Worm (Caenorhabditis elegans): ENCODE results near the gene F19B10.5.

F19B10.5 gene

DNA sequence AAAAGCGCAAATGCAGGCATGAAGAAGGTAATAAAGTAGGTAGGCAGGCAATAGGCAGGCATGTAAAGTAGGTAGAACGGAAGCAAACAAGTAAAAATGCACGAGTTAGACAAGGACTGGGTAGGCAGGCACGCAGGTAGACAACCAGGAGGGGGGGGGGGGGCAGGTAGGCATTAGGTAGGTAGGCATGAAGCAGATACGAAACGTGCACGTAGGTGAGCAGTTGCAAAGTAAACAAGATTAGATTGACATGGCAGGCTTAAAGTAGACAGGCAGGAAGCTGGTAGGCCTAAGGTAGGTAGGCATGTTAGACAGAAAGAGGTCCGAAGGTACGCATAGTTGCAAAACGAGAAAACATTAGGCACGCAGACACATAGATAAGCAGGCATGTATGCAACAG is 23.5 kb downstream of the F19B10.5 start:
- TF ChIP-seq ccch-3 (GFP tag; optimal IDR thresholded peaks at IDR 0.05) (no peak), egrh-3 (GFP tag; IDR thresholded peaks at IDR 0.05) (no peak), nhr-120 (GFP tag; IDR thresholded peaks at IDR 0.05) (no peak)

DNA sequence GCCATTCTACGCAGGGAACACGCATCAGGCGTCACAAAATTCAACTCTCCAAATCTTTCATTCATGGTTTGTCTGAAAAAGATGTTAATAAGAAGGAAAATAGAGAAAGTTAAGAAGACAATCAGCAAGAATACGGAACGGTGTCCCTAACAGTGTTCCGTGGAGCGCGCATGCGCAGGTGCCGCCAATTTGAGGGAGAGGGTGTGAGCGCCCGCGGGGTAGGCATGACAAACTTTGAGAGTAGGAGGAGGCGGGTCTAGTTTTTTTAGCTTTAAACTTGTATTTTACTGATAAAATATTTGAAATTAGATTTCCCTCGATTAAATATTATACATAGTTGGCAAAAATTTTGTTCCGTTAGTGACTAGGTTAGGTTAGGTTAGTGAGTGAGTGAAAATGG is 24.9 kb downstream of the F19B10.5 start:
- TF ChIP-seq xnd-1 (tag; optimal IDR thresholded peaks at IDR 0.05) (peak; percentile 34), efl-1 (GFP tag; optimal IDR thresholded peaks at IDR 0.05) (peak; percentile 75), F37B4.10 (GFP tag; IDR thresholded peaks at IDR 0.05) (no peak), hmg-1.2 (GFP tag; IDR thresholded peaks at IDR 0.05) (peak; percentile 10; the same call in 1 of the 2 replicates), dox-1 (GFP tag; IDR thresholded peaks at IDR 0.05) (no peak), dpl-1 (GFP tag; optimal IDR thresholded peaks at IDR 0.05) (peak; percentile 34), zfh-2 (GFP tag; conservative IDR thresholded peaks at IDR 0.05) (no peak), ztf-18 (tag; optimal IDR thresholded peaks at IDR 0.05) (no peak), F22D6.2 (tag; optimal IDR thresholded peaks at IDR 0.05) (no peak), madf-8 (GFP tag; conservative IDR thresholded peaks at IDR 0.05) (peak; percentile 70), attf-6 (GFP tag; IDR thresholded peaks at IDR 0.05) (no peak), F52B5.7 (tag; optimal IDR thresholded peaks at IDR 0.05) (no peak), dpff-1 (tag; optimal IDR thresholded peaks at IDR 0.05) (no peak), madf-6 (GFP tag; IDR thresholded peaks at IDR 0.05) (peak; percentile 86), mcd-1 (GFP tag; IDR thresholded peaks at IDR 0.05) (no peak)

DNA sequence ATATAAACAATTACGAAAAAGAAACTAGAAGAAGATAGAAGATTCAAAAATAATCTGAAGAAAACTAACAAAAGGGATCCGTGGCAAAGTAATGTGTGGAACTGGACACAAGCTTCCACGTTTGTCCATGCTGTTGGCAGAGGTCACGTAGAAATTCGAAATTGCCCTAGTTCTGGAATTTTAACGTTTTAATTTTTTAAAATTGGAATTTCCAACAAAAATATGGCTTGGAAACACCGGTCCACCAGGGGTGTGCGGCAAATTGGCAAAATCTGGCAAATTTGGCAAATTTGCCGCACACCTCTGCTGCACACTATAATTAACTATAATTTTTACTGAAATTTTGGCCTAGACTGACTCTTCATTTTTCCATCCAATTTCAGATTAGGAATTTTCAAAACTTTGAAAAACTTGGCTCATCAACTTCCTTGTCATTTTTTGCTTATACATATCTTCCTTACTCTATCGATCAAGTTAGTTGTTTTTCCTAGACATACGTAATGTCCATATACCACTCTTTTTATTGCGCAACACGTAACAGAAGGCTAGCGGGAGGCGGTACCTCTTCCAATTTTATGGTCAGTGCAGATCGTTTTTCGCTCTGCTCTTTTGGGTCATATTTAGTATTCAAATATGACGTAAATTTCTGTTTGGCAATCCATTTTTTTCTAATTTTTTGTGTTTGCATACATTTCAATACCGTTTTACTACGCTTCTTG is 26.0 kb downstream of the F19B10.5 start, which contains the start of gene F19B10.10:
F19B10.10 (minus strand) TSS at position 51 of the 719 bp plus-strand sequence.
- TF ChIP-seq let-607 (tag; optimal IDR thresholded peaks at IDR 0.05), result no peak
- TF ChIP-seq mxl-1 (tag; optimal IDR thresholded peaks at IDR 0.05), result no peak
- TF ChIP-seq Y53G8AR.9 (GFP tag; conservative IDR thresholded peaks at IDR 0.05), result no peak
- TF ChIP-seq let-526 (GFP tag; IDR thresholded peaks at IDR 0.05), result no peak
- no peak for TF ChIP-seq mcd-1 (GFP tag; IDR thresholded peaks at IDR 0.05)
- TF ChIP-seq madf-6 (GFP tag; IDR thresholded peaks at IDR 0.05), result no peak
- TF ChIP-seq ZK185.1 (tag; optimal IDR thresholded peaks at IDR 0.05; ENCODE audit: poor library complexity, severe bottlenecking), result no peak
- no peak for TF ChIP-seq madf-8 (GFP tag; conservative IDR thresholded peaks at IDR 0.05)
- no peak for TF ChIP-seq ceh-40 (GFP tag; IDR thresholded peaks at IDR 0.05)
- no peak for TF ChIP-seq F23B12.7 (tag; optimal IDR thresholded peaks at IDR 0.05; ENCODE audit: insufficient read depth)
- TF ChIP-seq hrde-1 (tag; optimal IDR thresholded peaks at IDR 0.05; ENCODE audit: borderline replicate concordance), result no peak
- TF ChIP-seq tbp1 (GFP tag; optimal IDR thresholded peaks at IDR 0.05), result no peak
- no peak for TF ChIP-seq Y56A3A.18 (GFP tag; IDR thresholded peaks at IDR 0.05)
- no peak for TF ChIP-seq F52B5.7 (tag; optimal IDR thresholded peaks at IDR 0.05)

DNA sequence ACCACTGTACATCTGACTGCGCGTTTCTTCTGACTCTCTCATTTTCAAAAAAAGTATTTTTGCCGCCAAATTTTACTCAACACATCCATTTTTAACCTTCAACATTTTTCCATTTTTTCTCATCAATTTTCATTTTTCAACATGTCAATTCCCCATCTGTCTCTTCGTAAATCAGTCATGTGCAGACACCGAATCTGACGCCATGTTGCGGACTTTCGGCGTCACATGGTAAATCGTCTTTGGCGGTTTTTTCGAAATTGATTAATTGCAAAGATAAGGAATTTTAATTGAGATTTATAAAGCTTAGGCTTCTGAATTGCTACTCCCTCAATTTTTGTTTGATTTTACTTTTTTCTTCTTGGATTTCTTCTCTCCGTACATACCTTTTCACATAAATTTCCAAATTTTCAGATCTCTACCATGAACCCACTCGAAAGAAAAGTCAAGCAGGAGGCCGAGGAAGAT is 27.3 kb downstream of the F19B10.5 start, which contains the start of gene F19B10.1:
F19B10.1 (plus strand) TSS at position 415 of the 465 bp plus-strand sequence.
- TF ChIP-seq F49E8.2 (tag; optimal IDR thresholded peaks at IDR 0.05; ENCODE audit: insufficient read depth) (no peak), lin-54 (GFP tag; optimal IDR thresholded peaks at IDR 0.05) (peak; percentile 80), tbp1 (GFP tag; optimal IDR thresholded peaks at IDR 0.05) (peak; percentile 37), attf-5 (GFP tag; optimal IDR thresholded peaks at IDR 0.05) (peak; percentile 66), F23B12.7 (tag; optimal IDR thresholded peaks at IDR 0.05; ENCODE audit: insufficient read depth) (peak; percentile 18), ztf-26 (tag; optimal IDR thresholded peaks at IDR 0.05) (no peak), snpc-4 (GFP tag; optimal IDR thresholded peaks at IDR 0.05) (no peak), snpc-4 (tag; optimal IDR thresholded peaks at IDR 0.05) (peak in 1 of 4 experiments; percentile 62), mcd-1 (GFP tag; IDR thresholded peaks at IDR 0.05) (peak; percentile 66; the same call in 1 of the 2 replicates), nfyb-1 (GFP tag; IDR thresholded peaks at IDR 0.05) (peak; percentile 71; the same call in 1 of the 2 replicates), dpl-1 (GFP tag; optimal IDR thresholded peaks at IDR 0.05) (peak; percentile 60), ZK185.1 (tag; optimal IDR thresholded peaks at IDR 0.05; ENCODE audit: poor library complexity, severe bottlenecking) (no peak), Y53G8AR.9 (GFP tag; conservative IDR thresholded peaks at IDR 0.05) (0 out of 2 replicates have a peak, but pooled peaks have one; percentile 31), dox-1 (GFP tag; IDR thresholded peaks at IDR 0.05) (0 out of 2 replicates have a peak, but pooled peaks have one; percentile 44), lin-35 (GFP tag; optimal IDR thresholded peaks at IDR 0.05) (peak in 1 of 3 experiments; percentile 92), efl-1 (GFP tag; optimal IDR thresholded peaks at IDR 0.05) (peak; percentile 33), nhr-80 (tag; optimal IDR thresholded peaks at IDR 0.05) (peak; percentile 61), lin-40 (tag; optimal IDR thresholded peaks at IDR 0.05) (no peak)
